Fruit fly (Drosophila melanogaster): ENCODE results near the gene Ndfip.

- TF ChIP-seq ttk (optimal IDR thresholded peaks at IDR 0.05) (no peak), psq (optimal IDR thresholded peaks at IDR 0.05) (no peak), Sin3A (optimal IDR thresholded peaks at IDR 0.05) (no peak)
Measured at dm6 chr3L:17625574-17626128, 28.4 kb downstream of the Ndfip start.

Data from Kc167 (cell line).